Worm (Caenorhabditis elegans): Measurements from ENCODE around the gene tag-124.

DNA sequence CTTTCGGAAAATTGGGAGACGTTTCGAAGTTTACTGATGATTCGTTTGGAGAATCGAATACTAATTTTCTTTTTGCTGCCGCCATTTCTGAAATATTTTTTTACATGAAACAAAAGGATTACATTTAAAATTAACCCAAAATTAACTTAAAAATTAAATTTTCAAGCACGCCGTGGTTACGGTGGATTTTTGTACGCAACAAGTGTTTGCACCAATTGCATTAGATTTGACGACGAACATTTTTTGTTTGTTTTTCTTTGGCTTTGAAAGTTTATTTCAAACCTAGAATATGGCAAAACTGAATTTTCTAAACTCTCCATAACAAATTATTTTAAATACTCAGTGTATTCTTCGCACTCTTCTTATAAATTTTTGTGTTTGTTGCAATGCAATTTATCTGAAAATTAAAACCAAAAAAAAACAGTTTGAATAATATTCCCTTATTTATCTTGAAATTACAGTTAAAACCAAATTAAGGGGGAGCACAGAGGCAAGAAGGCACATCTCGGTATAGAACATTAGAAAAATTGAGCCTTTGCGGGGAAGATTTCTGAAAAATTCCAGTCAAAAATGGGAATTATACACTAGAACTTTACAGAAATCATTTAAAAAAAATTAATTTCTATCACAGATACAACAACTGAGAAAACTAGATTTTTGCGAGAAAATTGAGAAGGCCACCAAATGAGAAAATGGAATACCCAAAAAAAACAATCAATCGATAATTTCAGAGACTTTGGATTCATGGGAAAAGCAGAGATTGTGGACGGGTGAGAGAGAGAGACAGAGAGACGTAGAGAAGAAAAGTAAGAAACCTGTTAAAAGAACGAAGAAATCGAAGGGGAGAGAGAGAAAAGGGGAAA, 26.2 kb downstream of the tag-124 start, which contains the start of gene hal-3:
- TF ChIP-seq F49E8.2 (tag; optimal IDR thresholded peaks at IDR 0.05; ENCODE audit: borderline replicate concordance), result no peak
- no peak for TF ChIP-seq dpl-1 (GFP tag; optimal IDR thresholded peaks at IDR 0.05)
- TF ChIP-seq unc-130 (GFP tag; optimal IDR thresholded peaks at IDR 0.05), result no peak
- TF ChIP-seq daf-19 (GFP tag; conservative IDR thresholded peaks at IDR 0.05), result no peak

Data from whole organism, L4 larva.